Worm (Caenorhabditis elegans) whole organism, late embryonic: ENCODE results near the gene T05G5.1.

Experiments
- F13H6.1 ChIP-seq: sonication (generic microtip); optimal IDR thresholded peaks from 2 replicates; lab custom pipeline; 2016; ENCODE audit warnings: missing genetic modification characterization, missing compliant biosample characterization
- K02D7.2 ChIP-seq: sonication (generic microtip); optimal IDR thresholded peaks from 2 replicates; lab custom pipeline; 2017; ENCODE audit warnings: mild to moderate bottlenecking, missing genetic modification characterization, missing compliant biosample characterization
- T23F11.4 ChIP-seq: fragments of 200-800 bp; sonication (Bioruptor generic); optimal IDR thresholded peaks from 2 replicates; lab custom pipeline; 2018; ENCODE audit warnings: mild to moderate bottlenecking, missing genetic modification characterization, missing compliant biosample characterization
- Y22D7AL.16 ChIP-seq: sonication (generic microtip); optimal IDR thresholded peaks from 2 replicates; lab custom pipeline; 2016; ENCODE audit warnings: missing genetic modification characterization, missing compliant biosample characterization
- ceh-14 ChIP-seq: sonication (generic microtip); optimal IDR thresholded peaks from 2 replicates; lab custom pipeline; 2016; ENCODE audit warnings: missing genotype, missing genetic modification characterization, missing compliant biosample characterization
- ceh-2 ChIP-seq: sonication (generic microtip); optimal IDR thresholded peaks from 2 replicates; lab custom pipeline; 2016; ENCODE audit warnings: missing genotype, missing genetic modification characterization, missing compliant biosample characterization
- ceh-22 ChIP-seq: sonication (generic microtip); optimal IDR thresholded peaks from 2 replicates; lab custom pipeline; 2017; ENCODE audit warnings: missing biosample characterization, missing genetic modification characterization
- ceh-30 ChIP-seq: fragments of 150-350 bp; optimal IDR thresholded peaks from 2 replicates; lab custom pipeline; 2014; ENCODE audit warnings: missing biosample characterization, missing genetic modification characterization
- ceh-31 ChIP-seq: sonication (generic microtip); optimal IDR thresholded peaks from 2 replicates; lab custom pipeline; 2016; ENCODE audit warnings: missing genetic modification characterization, missing compliant biosample characterization
- ceh-34 ChIP-seq: sonication (generic microtip); optimal IDR thresholded peaks from 2 replicates; lab custom pipeline; 2016; ENCODE audit warnings: mild to moderate bottlenecking, missing genetic modification characterization, missing compliant biosample characterization
- ceh-48 ChIP-seq: sonication (generic microtip); optimal IDR thresholded peaks from 2 replicates; lab custom pipeline; 2016; ENCODE audit warnings: missing genetic modification characterization, inconsistent platforms, missing compliant biosample characterization
- ceh-6 ChIP-seq: fragments of 200-800 bp; sonication (Bioruptor generic); optimal IDR thresholded peaks from 2 replicates; lab custom pipeline; 2018; ENCODE audit warnings: mild to moderate bottlenecking, missing genetic modification characterization, missing compliant biosample characterization
- dmd-4 ChIP-seq: sonication (generic microtip); optimal IDR thresholded peaks from 2 replicates; lab custom pipeline; 2016; ENCODE audit warnings: borderline replicate concordance, missing genetic modification characterization, missing compliant biosample characterization
- dve-1 ChIP-seq: sonication (generic microtip); optimal IDR thresholded peaks from 2 replicates; lab custom pipeline; 2017; ENCODE audit warnings: antibody characterized with exemption, mild to moderate bottlenecking, missing genetic modification characterization, missing compliant biosample characterization
- elt-2 ChIP-seq: sonication (generic microtip); optimal IDR thresholded peaks from 2 replicates; lab custom pipeline; 2016; ENCODE audit warnings: missing genetic modification reagents, missing genetic modification characterization, missing compliant biosample characterization
- elt-4 ChIP-seq: sonication (generic microtip); optimal IDR thresholded peaks from 2 replicates; lab custom pipeline; 2016; ENCODE audit warnings: missing genetic modification characterization, missing compliant biosample characterization
- ets-4 ChIP-seq: sonication (generic microtip); optimal IDR thresholded peaks from 2 replicates; lab custom pipeline; 2016; ENCODE audit warnings: missing genetic modification characterization, missing compliant biosample characterization
- eyg-1 ChIP-seq: sonication (generic microtip); optimal IDR thresholded peaks from 2 replicates; lab custom pipeline; 2016; ENCODE audit warnings: missing genotype, missing genetic modification characterization, missing compliant biosample characterization
- fkh-6 ChIP-seq: sonication (generic microtip); optimal IDR thresholded peaks from 2 replicates; lab custom pipeline; 2016; ENCODE audit warnings: missing genetic modification characterization, missing compliant biosample characterization
- gmeb-2 ChIP-seq: sonication (generic microtip); optimal IDR thresholded peaks from 2 replicates; lab custom pipeline; 2016; ENCODE audit warnings: missing genetic modification characterization, inconsistent platforms, missing compliant biosample characterization
- hlh-13 ChIP-seq: fragments of 200-800 bp; sonication (Bioruptor generic); optimal IDR thresholded peaks from 2 replicates; lab custom pipeline; 2018; ENCODE audit warnings: mild to moderate bottlenecking, missing genetic modification characterization, missing compliant biosample characterization
- hlh-6 ChIP-seq: sonication (generic microtip); optimal IDR thresholded peaks from 2 replicates; lab custom pipeline; 2016; ENCODE audit warnings: missing genotype, missing genetic modification characterization, missing compliant biosample characterization
- hlh-8 ChIP-seq: sonication (generic microtip); optimal IDR thresholded peaks from 2 replicates; lab custom pipeline; 2016; ENCODE audit warnings: missing genotype, missing genetic modification characterization, missing compliant biosample characterization
- lin-11 ChIP-seq: fragments of 200-800 bp; sonication (Bioruptor generic); optimal IDR thresholded peaks from 2 replicates; lab custom pipeline; 2018; ENCODE audit warnings: mild to moderate bottlenecking, missing genetic modification characterization, missing compliant biosample characterization
- nfya-1 ChIP-seq: sonication (generic microtip); optimal IDR thresholded peaks from 2 replicates; lab custom pipeline; 2017; ENCODE audit warnings: missing genetic modification characterization, mild to moderate bottlenecking, missing compliant biosample characterization, antibody characterized with exemption, moderate library complexity
- nhr-232 ChIP-seq: sonication (generic microtip); optimal IDR thresholded peaks from 2 replicates; lab custom pipeline; 2016; ENCODE audit warnings: missing genetic modification characterization, missing compliant biosample characterization
- pag-3 ChIP-seq: sonication (generic microtip); optimal IDR thresholded peaks from 2 replicates; lab custom pipeline; 2016; ENCODE audit warnings: missing compliant biosample characterization, missing genetic modification characterization, borderline replicate concordance
- pat-9 ChIP-seq: fragments of 200-800 bp; sonication (Bioruptor generic); optimal IDR thresholded peaks from 2 replicates; lab custom pipeline; 2018; ENCODE audit warnings: mild to moderate bottlenecking, missing genetic modification characterization, moderate library complexity, missing compliant biosample characterization
- pax-1 ChIP-seq: fragments of 150-350 bp; optimal IDR thresholded peaks from 2 replicates; lab custom pipeline; 2014; ENCODE audit warnings: missing biosample characterization, missing genetic modification characterization
- pha-4 ChIP-seq: fragments of 150-350 bp; optimal IDR thresholded peaks from 2 replicates; lab custom pipeline; 2018; ENCODE audit warnings: missing biosample characterization, missing genetic modification reagents, missing genetic modification characterization
- pqm-1 ChIP-seq: sonication (generic microtip); optimal IDR thresholded peaks from 2 replicates; lab custom pipeline; 2016; ENCODE audit warnings: missing genetic modification characterization, missing compliant biosample characterization
- pros-1 ChIP-seq: fragments of 150-350 bp; optimal IDR thresholded peaks from 2 replicates; lab custom pipeline; 2014; ENCODE audit warnings: missing biosample characterization, missing genetic modification reagents, missing genetic modification characterization
- ref-2 ChIP-seq: sonication (generic microtip); optimal IDR thresholded peaks from 2 replicates; lab custom pipeline; 2016; ENCODE audit warnings: missing genetic modification characterization, missing compliant biosample characterization
- rnt-1 ChIP-seq: sonication (generic microtip); optimal IDR thresholded peaks from 2 replicates; lab custom pipeline; 2016; ENCODE audit warnings: missing genetic modification characterization, missing compliant biosample characterization
- sdc-2 ChIP-seq: sonication (generic microtip); optimal IDR thresholded peaks from 2 replicates; lab custom pipeline; 2016; ENCODE audit warnings: missing genotype, missing genetic modification characterization, missing compliant biosample characterization
- sox-2 ChIP-seq: fragments of 200-800 bp; sonication (Bioruptor generic); IDR thresholded peaks from 2 replicates; pipeline ENCODE4 v1.3.6; 2022; ENCODE audit warnings: missing genetic modification reagents, missing genetic modification characterization, missing compliant biosample characterization
- sox-4 ChIP-seq: sonication (generic microtip); optimal IDR thresholded peaks from 2 replicates; lab custom pipeline; 2017; ENCODE audit warnings: mild to moderate bottlenecking, missing genetic modification characterization, inconsistent platforms, missing compliant biosample characterization
- tbx-2 ChIP-seq: sonication (generic microtip); optimal IDR thresholded peaks from 2 replicates; lab custom pipeline; 2016; ENCODE audit warnings: missing genetic modification characterization, missing compliant biosample characterization
- tbx-7 ChIP-seq: sonication (generic microtip); optimal IDR thresholded peaks from 2 replicates; lab custom pipeline; 2016; ENCODE audit warnings: missing genotype, missing genetic modification characterization, missing compliant biosample characterization
- ttx-3 ChIP-seq: sonication (generic microtip); optimal IDR thresholded peaks from 2 replicates; lab custom pipeline; 2016; ENCODE audit warnings: missing genetic modification reagents, missing genetic modification characterization, missing compliant biosample characterization
- unc-3 ChIP-seq, 2 experiments: fragments of 200-800 bp in 1 of 2; sonication (Bioruptor generic) in 1 of 2; sonication (generic microtip) in 1 of 2; conservative IDR thresholded peaks in 1 of 2; optimal IDR thresholded peaks in 1 of 2; 2 replicates each; pipeline versions ENCODE4 v1.3.6 to Lab custom; 2016 to 2022; ENCODE audit warnings: missing compliant biosample characterization in 2 of 2, missing genetic modification characterization in 2 of 2, missing genetic modification reagents in 1 of 2
- unc-42 ChIP-seq: sonication (generic microtip); optimal IDR thresholded peaks from 2 replicates; lab custom pipeline; 2016; ENCODE audit warnings: missing genotype, missing genetic modification characterization, missing compliant biosample characterization
- unc-55 ChIP-seq: sonication (generic microtip); optimal IDR thresholded peaks from 2 replicates; lab custom pipeline; 2017; ENCODE audit warnings: missing biosample characterization, missing genetic modification reagents, missing genetic modification characterization
- unc-86 ChIP-seq: sonication (generic microtip); optimal IDR thresholded peaks from 2 replicates; lab custom pipeline; 2016; ENCODE audit warnings: missing genetic modification characterization, missing compliant biosample characterization
- ztf-16 ChIP-seq: sonication (generic microtip); optimal IDR thresholded peaks from 2 replicates; lab custom pipeline; 2017; ENCODE audit warnings: missing genetic modification characterization, missing compliant biosample characterization

T05G5.1 gene

DNA sequence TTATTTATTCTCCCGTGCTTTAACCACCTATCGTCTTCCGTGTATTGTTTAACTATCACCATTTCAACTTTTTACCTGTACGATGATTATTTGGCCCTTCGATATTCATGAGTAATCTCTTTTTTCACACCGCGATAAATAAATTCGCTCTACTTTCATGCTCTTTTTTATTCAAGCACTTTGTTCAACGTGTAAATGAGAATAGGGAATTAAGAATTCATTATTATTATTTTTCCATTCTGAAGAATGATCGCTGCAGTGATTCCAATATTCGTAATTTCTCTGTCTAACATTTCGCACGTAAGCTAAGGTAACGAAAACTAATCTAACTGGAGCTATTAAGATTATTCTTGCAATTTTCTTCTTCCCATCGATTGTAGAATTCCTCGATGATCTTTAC, 5.6 kb upstream of the T05G5.1 start, which contains the start of gene T05G5.4:
T05G5.4 (plus strand) TSS at position 241 of the 400 bp plus-strand sequence.
- TF ChIP-seq ceh-14: no peak
- TF ChIP-seq ztf-16 (tag; lab: Kevin White, UChicago): no peak
- no peak for TF ChIP-seq elt-2 (tag; lab: Kevin White, UChicago)
- TF ChIP-seq ceh-48 (tag; lab: Kevin White, UChicago): no peak
- no peak for TF ChIP-seq ets-4 (tag; lab: Kevin White, UChicago)
- TF ChIP-seq F13H6.1: no peak
- no peak for TF ChIP-seq eyg-1
- TF ChIP-seq sox-2 (GFP tag; lab: Robert Waterston, UW): no peak

DNA sequence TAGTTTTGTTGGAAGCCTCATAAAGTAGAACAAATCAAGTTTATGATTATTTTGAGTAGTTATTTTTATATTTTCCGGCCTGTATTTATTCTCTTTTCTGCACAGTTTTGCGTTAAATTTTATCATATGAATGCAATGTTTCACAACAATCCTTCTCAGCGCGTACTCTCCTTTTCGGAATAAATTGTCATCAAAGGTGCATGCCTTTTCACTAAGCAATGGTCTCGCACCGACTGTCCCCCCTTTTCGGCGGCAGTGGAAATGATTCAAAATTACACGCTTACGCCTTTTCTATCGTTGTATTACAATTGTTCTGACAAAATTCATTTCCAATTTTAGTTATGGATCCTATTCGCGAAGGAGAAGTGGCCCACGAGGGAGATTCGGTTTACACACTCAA, 4.0 kb upstream of the T05G5.1 start, which contains the start of the genes iff-1 and cdk-1:
iff-1 (minus strand) TSS at position 61 of the 400 bp plus-strand sequence.
cdk-1 (plus strand) TSS at position 340 of the 400 bp plus-strand sequence.
- TF ChIP-seq unc-42 (tag; lab: Kevin White, UChicago): peak; percentile 1
- no peak for TF ChIP-seq hlh-6 (tag; lab: Kevin White, UChicago)
- TF ChIP-seq nfya-1 (tag; lab: Kevin White, UChicago): peak; percentile 12
- no peak for TF ChIP-seq sox-4
- TF ChIP-seq rnt-1 (tag; lab: Kevin White, UChicago): no peak
- TF ChIP-seq ceh-31 (tag; lab: Kevin White, UChicago): peak; percentile 8

DNA sequence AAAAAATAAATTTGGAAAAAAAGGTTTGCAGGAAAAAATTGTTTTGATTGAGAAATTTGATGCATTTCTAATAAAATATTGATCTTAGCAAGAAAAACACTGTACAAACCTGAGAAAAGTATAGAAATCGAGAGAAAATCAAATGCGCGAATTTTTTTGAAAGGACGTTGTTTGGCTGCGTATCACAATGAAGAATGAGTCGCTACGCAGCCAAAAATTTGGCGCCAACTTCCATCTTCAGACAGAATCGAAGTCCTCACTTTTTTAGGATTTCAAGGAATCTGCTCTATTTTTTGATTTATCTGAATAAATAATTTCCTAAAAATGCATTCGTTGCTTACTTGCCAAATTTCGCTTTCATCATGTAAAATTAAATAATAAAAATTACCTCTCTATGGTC, 3.5 kb upstream of the T05G5.1 start:
- TF ChIP-seq lin-11 (tag; lab: Kevin White, UChicago) (no peak), hlh-6 (tag; lab: Kevin White, UChicago) (no peak), ceh-30 (tag; lab: Kevin White, UChicago) (no peak), Y22D7AL.16 (tag; lab: Kevin White, UChicago) (no peak), hlh-13 (GFP tag; lab: Kevin White, UChicago) (no peak), unc-3 (GFP tag; conservative IDR thresholded peaks at IDR 0.05; lab: Robert Waterston, UW) (no peak), unc-3 (tag; optimal IDR thresholded peaks at IDR 0.05; lab: Kevin White, UChicago) (no peak), gmeb-2 (no peak), dmd-4 (tag; lab: Kevin White, UChicago) (no peak), dve-1 (tag; lab: Kevin White, UChicago) (no peak)

DNA sequence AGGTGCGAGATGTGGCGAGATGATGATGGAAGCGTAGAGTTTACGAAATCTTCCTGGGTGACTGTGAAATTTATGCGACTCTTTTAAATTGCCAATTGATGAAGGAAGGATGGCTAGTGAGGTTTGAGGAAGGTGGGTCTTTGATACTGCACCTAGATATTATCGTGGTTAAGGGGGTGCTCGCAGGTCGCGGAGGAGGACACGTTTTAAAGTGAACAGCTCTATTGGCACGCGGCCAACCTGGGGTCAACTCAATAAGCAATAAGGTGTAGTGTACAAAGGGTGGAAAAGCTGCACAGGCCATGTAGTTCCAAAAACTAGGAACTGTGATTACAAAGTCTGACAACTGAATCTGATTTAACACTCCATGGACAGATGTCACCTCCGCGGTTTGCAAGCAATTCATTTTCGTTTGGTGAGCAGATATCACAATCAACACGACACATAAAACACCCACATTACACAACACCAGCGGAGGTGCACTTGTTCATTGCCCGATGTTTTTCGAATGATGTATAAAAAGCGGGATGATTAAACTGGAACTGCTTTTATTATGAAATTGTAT, 2.3 kb upstream of the T05G5.1 start:
- TF ChIP-seq elt-4 (no peak), unc-86 (tag; lab: Kevin White, UChicago) (no peak), rnt-1 (tag; lab: Kevin White, UChicago) (peak; percentile 5), pqm-1 (tag; lab: Kevin White, UChicago) (no peak), hlh-13 (GFP tag; lab: Kevin White, UChicago) (no peak), tbx-2 (tag; lab: Kevin White, UChicago) (no peak), ref-2 (tag; lab: Kevin White, UChicago) (peak; percentile 22), nhr-232 (tag; lab: Kevin White, UChicago) (no peak), ttx-3 (no peak), hlh-8 (tag; lab: Kevin White, UChicago) (no peak), ceh-14 (no peak), pros-1 (no peak), nfya-1 (tag; lab: Kevin White, UChicago) (peak; percentile 11), ceh-30 (tag; lab: Kevin White, UChicago) (no peak), unc-55 (no peak), tbx-7 (no peak), pha-4 (no peak), ceh-34 (tag; lab: Kevin White, UChicago) (peak; percentile 4), ceh-22 (tag; lab: Kevin White, UChicago) (no peak), T23F11.4 (GFP tag; lab: Kevin White, UChicago) (no peak), Y22D7AL.16 (tag; lab: Kevin White, UChicago) (no peak), K02D7.2 (no peak), ceh-2 (no peak), unc-42 (tag; lab: Kevin White, UChicago) (no peak), pag-3 (tag; lab: Kevin White, UChicago) (no peak), hlh-6 (tag; lab: Kevin White, UChicago) (no peak), ceh-6 (GFP tag; lab: Kevin White, UChicago) (no peak), sdc-2 (tag; lab: Kevin White, UChicago) (no peak), fkh-6 (tag; lab: Kevin White, UChicago) (no peak), pat-9 (tag; lab: Kevin White, UChicago) (no peak), ceh-31 (tag; lab: Kevin White, UChicago) (no peak), pax-1 (tag; lab: Kevin White, UChicago) (no peak)
